Worm (Caenorhabditis elegans): Measurements from ENCODE around the gene ZK563.7.

The ZK563.7 gene

DNA sequence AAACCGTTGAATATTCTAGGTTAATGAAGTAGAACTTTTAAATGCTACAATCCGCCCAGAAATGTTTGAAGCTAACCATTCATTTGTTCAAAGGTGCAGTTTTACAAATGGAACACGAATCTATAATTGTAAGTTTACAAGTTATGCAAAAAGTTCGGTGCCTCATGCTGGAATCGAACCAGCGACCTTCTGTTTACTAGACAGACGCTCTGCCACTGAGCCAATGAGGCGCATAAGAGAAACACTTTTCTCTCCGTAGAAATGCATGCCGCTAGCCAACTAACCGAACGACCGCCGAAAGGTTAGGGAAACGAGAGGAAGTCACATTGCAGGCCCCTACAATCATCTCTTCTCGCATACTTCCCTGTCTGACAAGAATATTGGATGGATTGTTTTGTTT, 9.0 kb upstream of the ZK563.7 start (continued):
- TF ChIP-seq sdz-12 (GFP tag; optimal IDR thresholded peaks at IDR 0.05) (peak; percentile 84), daf-19 (GFP tag; conservative IDR thresholded peaks at IDR 0.05) (peak; percentile 93), skn-1 (tag; optimal IDR thresholded peaks at IDR 0.05) (no peak), snpc-4 (tag; optimal IDR thresholded peaks at IDR 0.05) (no peak)

DNA sequence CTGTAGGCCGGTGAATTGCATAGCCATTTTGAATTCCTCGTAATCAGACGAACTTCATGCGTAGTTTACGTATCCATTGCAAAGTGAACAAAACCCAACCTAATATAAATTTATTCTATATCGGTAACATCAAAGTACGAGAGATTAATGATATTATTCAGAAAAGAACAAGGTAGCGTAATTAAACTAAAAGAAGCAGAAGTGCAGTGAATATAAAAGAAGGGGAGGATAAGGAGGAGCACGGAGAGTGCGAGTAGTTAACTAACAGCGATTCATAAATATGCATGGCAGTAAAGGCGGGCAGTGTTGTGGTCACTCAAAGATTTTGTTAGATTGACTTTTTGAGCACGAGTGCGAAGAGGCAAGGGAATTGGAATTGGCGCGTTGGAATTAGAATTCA, 5.6 kb upstream of the ZK563.7 start, which contains the start of gene clc-3:
Gene clc-3, minus strand, starts transcription at position 101 of the 400 bp plus-strand sequence.
- TF ChIP-seq hlh-11 (tag; optimal IDR thresholded peaks at IDR 0.05) (no peak), unc-62 (GFP tag; optimal IDR thresholded peaks at IDR 0.05 in 1 of 2) (peak in 1 of 2 experiments; percentile 62), unc-62 (tag; optimal IDR thresholded peaks at IDR 0.05) (no peak)

DNA sequence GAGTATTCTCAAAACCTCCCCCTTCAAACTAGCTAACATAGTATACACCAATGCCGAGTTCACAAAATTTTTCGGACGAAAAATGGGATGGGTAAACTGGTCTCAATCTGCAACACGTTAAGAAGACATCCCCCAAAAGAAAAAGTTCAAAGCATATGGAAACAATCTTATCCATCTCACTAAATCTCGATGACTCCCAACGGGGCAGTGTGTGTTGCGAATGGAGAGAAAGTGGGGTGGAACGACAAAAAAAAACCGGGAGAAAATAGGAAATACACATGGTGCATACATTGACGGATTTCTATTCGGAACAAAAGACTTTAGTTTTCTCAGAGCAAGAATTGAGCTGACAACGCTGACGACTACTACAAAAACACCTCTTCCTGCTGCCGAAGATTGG, 4.9 kb upstream of the ZK563.7 start:
- no peak for TF ChIP-seq unc-130 (GFP tag; optimal IDR thresholded peaks at IDR 0.05)
- TF ChIP-seq aha-1 (tag): peak; percentile 55

DNA sequence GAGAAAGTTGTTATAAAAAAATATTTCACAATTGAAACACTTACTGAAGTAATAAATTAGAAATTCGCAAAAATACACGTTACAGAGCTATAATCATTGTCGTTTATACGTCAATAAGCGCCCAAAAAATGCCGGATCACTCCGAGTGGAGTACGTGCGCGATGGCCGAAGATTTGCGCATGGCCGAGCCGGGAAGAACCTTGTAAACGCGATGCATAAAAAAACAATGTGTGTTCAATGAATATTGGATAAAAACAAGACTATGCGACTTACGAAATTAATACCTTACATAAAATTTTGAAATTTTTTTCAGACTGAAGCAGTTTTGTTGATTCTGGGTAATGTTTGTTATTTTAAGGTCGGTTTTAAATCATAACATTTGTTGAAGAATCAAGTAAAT, 1.2 kb upstream of the ZK563.7 start, which contains the start of gene sorf-1:
Gene sorf-1, minus strand, starts transcription at position 135 of the 400 bp plus-strand sequence.
- TF ChIP-seq nhr-11 (tag; optimal IDR thresholded peaks at IDR 0.05) (no peak), lim-7 (GFP tag; IDR thresholded peaks at IDR 0.05) (no peak), skn-1 (tag; optimal IDR thresholded peaks at IDR 0.05) (no peak), nhr-28 (tag; optimal IDR thresholded peaks at IDR 0.05) (no peak), zip-11 (GFP tag; IDR thresholded peaks at IDR 0.05) (no peak), unc-130 (GFP tag; optimal IDR thresholded peaks at IDR 0.05) (peak; percentile 9), fkh-10 (GFP tag; optimal IDR thresholded peaks at IDR 0.05) (peak; percentile 12), aha-1 (tag) (peak; percentile 85), vab-7 (GFP tag; IDR thresholded peaks at IDR 0.05) (no peak), dmd-9 (GFP tag; IDR thresholded peaks at IDR 0.05) (no peak), mxl-3 (GFP tag; optimal IDR thresholded peaks at IDR 0.05) (no peak), rbr-2 (tag; optimal IDR thresholded peaks at IDR 0.05) (peak; percentile 14), daf-12 (tag; optimal IDR thresholded peaks at IDR 0.05) (no peak), R02D3.7 (tag; optimal IDR thresholded peaks at IDR 0.05) (no peak), lir-3 (tag; optimal IDR thresholded peaks at IDR 0.05) (no peak), dmd-6 (GFP tag; IDR thresholded peaks at IDR 0.05) (peak; percentile 38), jun-1 (tag; optimal IDR thresholded peaks at IDR 0.05) (no peak), zip-2 (tag; optimal IDR thresholded peaks at IDR 0.05) (no peak), madf-9 (GFP tag; conservative IDR thresholded peaks at IDR 0.05) (no peak), sdz-12 (GFP tag; optimal IDR thresholded peaks at IDR 0.05) (no peak), ztf-11 (tag; optimal IDR thresholded peaks at IDR 0.05) (no peak), set-16 (GFP tag; IDR thresholded peaks at IDR 0.05) (no peak), dpl-1 (GFP tag; optimal IDR thresholded peaks at IDR 0.05) (peak; percentile 41), mes-2 (tag; optimal IDR thresholded peaks at IDR 0.05; ENCODE audit: poor library complexity, severe bottlenecking) (peak; percentile 95), ceh-28 (tag; optimal IDR thresholded peaks at IDR 0.05) (no peak), nhr-77 (tag; optimal IDR thresholded peaks at IDR 0.05) (no peak), hlh-30 (tag; optimal IDR thresholded peaks at IDR 0.05; ENCODE audit: insufficient read depth) (peak; percentile 39), hmg-1.1 (GFP tag; IDR thresholded peaks at IDR 0.05) (no peak), mep-1 (tag; optimal IDR thresholded peaks at IDR 0.05) (peak; percentile 46), daf-16 (GFP tag; optimal IDR thresholded peaks at IDR 0.05) (no peak), daf-16 (tag; optimal IDR thresholded peaks at IDR 0.05) (no peak), hif-1 (tag; optimal IDR thresholded peaks at IDR 0.05) (peak in 1 of 2 experiments; percentile 75)

Data from whole organism, L4 larva.